Worm (Caenorhabditis elegans) whole organism, late embryonic: ENCODE results near the gene C40H1.9.

Experiments
- ama-1 ChIP-seq: fragments of 150-350 bp; optimal IDR thresholded peaks from 2 replicates; lab custom pipeline; 2014
- ceh-30 ChIP-seq: fragments of 150-350 bp; optimal IDR thresholded peaks from 2 replicates; lab custom pipeline; 2014; ENCODE audit warnings: missing biosample characterization, missing genetic modification characterization
- eyg-1 ChIP-seq: sonication (generic microtip); optimal IDR thresholded peaks from 2 replicates; lab custom pipeline; 2016; ENCODE audit warnings: missing genotype, missing genetic modification characterization, missing compliant biosample characterization
- nfya-1 ChIP-seq: sonication (generic microtip); optimal IDR thresholded peaks from 2 replicates; lab custom pipeline; 2017; ENCODE audit warnings: missing genetic modification characterization, mild to moderate bottlenecking, missing compliant biosample characterization, antibody characterized with exemption, moderate library complexity
- pag-3 ChIP-seq: sonication (generic microtip); optimal IDR thresholded peaks from 2 replicates; lab custom pipeline; 2016; ENCODE audit warnings: missing compliant biosample characterization, missing genetic modification characterization, borderline replicate concordance
- pha-4 ChIP-seq: fragments of 150-350 bp; optimal IDR thresholded peaks from 2 replicates; lab custom pipeline; 2018; ENCODE audit warnings: missing biosample characterization, missing genetic modification reagents, missing genetic modification characterization
- pros-1 ChIP-seq: fragments of 150-350 bp; optimal IDR thresholded peaks from 2 replicates; lab custom pipeline; 2014; ENCODE audit warnings: missing biosample characterization, missing genetic modification reagents, missing genetic modification characterization
- tbx-2 ChIP-seq: sonication (generic microtip); optimal IDR thresholded peaks from 2 replicates; lab custom pipeline; 2016; ENCODE audit warnings: missing genetic modification characterization, missing compliant biosample characterization
- ttx-3 ChIP-seq: sonication (generic microtip); optimal IDR thresholded peaks from 2 replicates; lab custom pipeline; 2016; ENCODE audit warnings: missing genetic modification reagents, missing genetic modification characterization, missing compliant biosample characterization
- unc-3 ChIP-seq, 2 experiments: fragments of 200-800 bp in 1 of 2; sonication (Bioruptor generic) in 1 of 2; sonication (generic microtip) in 1 of 2; conservative IDR thresholded peaks in 1 of 2; optimal IDR thresholded peaks in 1 of 2; 2 replicates each; pipeline versions ENCODE4 v1.3.6 to Lab custom; 2016 to 2022; ENCODE audit warnings: missing compliant biosample characterization in 2 of 2, missing genetic modification characterization in 2 of 2, missing genetic modification reagents in 1 of 2
- unc-86 ChIP-seq: sonication (generic microtip); optimal IDR thresholded peaks from 2 replicates; lab custom pipeline; 2016; ENCODE audit warnings: missing genetic modification characterization, missing compliant biosample characterization

ce11 chrIII:9272107-9272506 lies 47.6 kb upstream of the C40H1.9 start:
- TF ChIP-seq unc-86 (tag; lab: Kevin White, UChicago) (no peak), eyg-1 (tag; lab: Kevin White, UChicago) (no peak), pha-4 (no peak), pag-3 (tag; lab: Kevin White, UChicago) (no peak), nfya-1 (tag; lab: Kevin White, UChicago) (no peak), ama-1 (lab: Kevin White, UChicago) (no peak), pros-1 (tag; lab: Kevin White, UChicago) (no peak), unc-3 (GFP tag; conservative IDR thresholded peaks at IDR 0.05; lab: Robert Waterston, UW) (no peak), unc-3 (tag; optimal IDR thresholded peaks at IDR 0.05; lab: Kevin White, UChicago) (no peak), ttx-3 (tag; lab: Kevin White, UChicago) (no peak), ceh-30 (tag; lab: Kevin White, UChicago) (no peak), tbx-2 (tag; lab: Kevin White, UChicago) (no peak)
